Worm (Caenorhabditis elegans) whole organism, L1 larva: ENCODE measurements around the gene srh-184.

Experiments
- aly-2 ChIP-seq: fragments of 150-350 bp; optimal IDR thresholded peaks from 2 replicates; lab custom pipeline; 2014; ENCODE audit warnings: missing biosample characterization, missing genetic modification characterization
- ama-1 ChIP-seq: fragments of 150-350 bp; optimal IDR thresholded peaks from 2 replicates; lab custom pipeline; 2014
- nhr-71 ChIP-seq: sonication (generic microtip); optimal IDR thresholded peaks from 2 replicates; lab custom pipeline; 2016; ENCODE audit warnings: mild to moderate bottlenecking, missing genetic modification characterization, moderate library complexity, missing compliant biosample characterization
- nhr-76 ChIP-seq: sonication (generic microtip); optimal IDR thresholded peaks from 2 replicates; lab custom pipeline; 2017; ENCODE audit warnings: missing biosample characterization, missing genetic modification characterization
- pag-3 ChIP-seq: sonication (generic microtip); optimal IDR thresholded peaks from 2 replicates; lab custom pipeline; 2017; ENCODE audit warnings: missing genetic modification characterization, mild to moderate bottlenecking, missing compliant biosample characterization, antibody characterized with exemption, borderline replicate concordance; ENCODE audit not compliant: insufficient read depth
- rnt-1 ChIP-seq: sonication (generic microtip); optimal IDR thresholded peaks from 2 replicates; lab custom pipeline; 2016; ENCODE audit warnings: mild to moderate bottlenecking, missing genetic modification characterization, moderate library complexity, missing compliant biosample characterization

- no peak for TF ChIP-seq aly-2
- no peak for TF ChIP-seq ama-1
- TF ChIP-seq rnt-1 (tag; lab: Kevin White, UChicago) = no peak
- no peak for TF ChIP-seq nhr-71
- no peak for TF ChIP-seq nhr-76 (tag; lab: Kevin White, UChicago)
- no peak for TF ChIP-seq pag-3
Measured at ce11 chrV:10764066-10764465, 33.9 kb downstream of the srh-184 start, which contains the start of gene ocr-1.
